Worm (Caenorhabditis elegans): ENCODE measurements around the gene vps-33.1.

DNA sequence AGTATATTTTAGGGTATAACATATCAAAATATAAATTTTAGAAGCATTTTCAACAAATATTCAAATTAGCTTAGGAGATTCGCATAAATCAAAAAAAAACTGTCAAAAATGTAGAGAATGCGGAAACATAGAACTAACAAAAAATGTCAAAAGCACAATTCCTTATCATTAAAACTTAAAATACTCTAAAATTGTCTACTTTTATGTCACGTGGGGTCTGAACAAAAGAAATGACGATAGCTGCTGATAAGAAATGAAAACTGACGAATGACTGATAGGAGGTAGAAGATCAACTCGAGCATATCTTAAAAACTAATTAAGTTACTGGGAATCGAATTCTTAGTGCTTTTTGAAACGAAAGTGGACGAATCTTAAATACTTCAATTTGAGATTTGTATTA, 32.9 kb downstream of the vps-33.1 start:
- TF ChIP-seq ttx-3 (tag; optimal IDR thresholded peaks at IDR 0.05), result no peak
- TF ChIP-seq F13H6.1 (tag; optimal IDR thresholded peaks at IDR 0.05), result no peak

All from whole organism, late embryonic.